Fruit fly (Drosophila melanogaster) whole organism, pupa: Measurements from ENCODE around the gene CG31115.

ENCODE experiments used
- CG10348 ChIP-seq: fragments of 200-800 bp; sonication (Bioruptor generic); IDR thresholded peaks from 2 replicates; pipeline ENCODE4 v1.3.6; 2022; ENCODE audit warnings: missing biosample characterization, missing genetic modification characterization
- CG12605 ChIP-seq: fragments of 200-800 bp; sonication (Bioruptor generic); IDR thresholded peaks from 2 replicates; pipeline ENCODE4 v1.3.6; 2022; ENCODE audit warnings: missing biosample characterization, missing genetic modification characterization
- CG14655 ChIP-seq: fragments of 200-800 bp; sonication (Bioruptor generic); optimal IDR thresholded peaks from 3 replicates; lab custom pipeline; 2017; ENCODE audit warnings: mild to moderate bottlenecking, missing biosample characterization, missing genetic modification reagents, missing genetic modification characterization
- CG17806 ChIP-seq: fragments of 200-800 bp; sonication (Bioruptor generic); optimal IDR thresholded peaks from 2 replicates; lab custom pipeline; 2018; ENCODE audit warnings: missing biosample characterization, mild to moderate bottlenecking, missing genetic modification characterization, moderate library complexity
- CG34367 ChIP-seq: fragments of 200-800 bp; sonication (Bioruptor generic); optimal IDR thresholded peaks from 2 replicates; lab custom pipeline; 2018; ENCODE audit warnings: missing biosample characterization, mild to moderate bottlenecking, missing genetic modification characterization
- CG4496 ChIP-seq: fragments of 200-800 bp; sonication (Bioruptor generic); IDR thresholded peaks from 3 replicates; pipeline ENCODE4 v1.3.6; 2022; ENCODE audit warnings: missing biosample characterization, missing genetic modification characterization
- CG9948 ChIP-seq: fragments of 200-800 bp; sonication (Bioruptor generic); optimal IDR thresholded peaks from 2 replicates; lab custom pipeline; 2018; ENCODE audit warnings: missing biosample characterization, mild to moderate bottlenecking, missing genetic modification characterization, moderate library complexity
- EcR ChIP-seq: fragments of 200-800 bp; sonication (Bioruptor generic); optimal IDR thresholded peaks from 3 replicates; lab custom pipeline; 2019; ENCODE audit warnings: missing biosample characterization, missing genetic modification characterization, mild to moderate bottlenecking, moderate library complexity, missing genetic modification reagents
- Ets98B ChIP-seq: fragments of 200-800 bp; sonication (Bioruptor generic); IDR thresholded peaks from 2 replicates; pipeline ENCODE4 v1.3.6; 2022; ENCODE audit warnings: missing biosample characterization, missing genetic modification characterization
- Pif1A ChIP-seq: fragments of 200-800 bp; sonication (Bioruptor generic); optimal IDR thresholded peaks from 3 replicates; lab custom pipeline; 2016; ENCODE audit warnings: missing biosample characterization, missing genetic modification characterization
- Snoo ChIP-seq: fragments of 200-800 bp; sonication (Bioruptor generic); optimal IDR thresholded peaks from 3 replicates; lab custom pipeline; 2017; ENCODE audit warnings: missing biosample characterization, mild to moderate bottlenecking, missing genetic modification characterization, inconsistent platforms
- fd96Ca ChIP-seq: fragments of 200-800 bp; sonication (Bioruptor generic); IDR thresholded peaks from 3 replicates; pipeline ENCODE4 v1.3.6; 2022; ENCODE audit warnings: missing biosample characterization, missing genetic modification characterization
- gl ChIP-seq: fragments of 200-800 bp; sonication (Bioruptor generic); optimal IDR thresholded peaks from 2 replicates; lab custom pipeline; 2018; ENCODE audit warnings: missing biosample characterization, mild to moderate bottlenecking, missing genetic modification characterization

- no peak for TF ChIP-seq CG17806 (tag; lab: Kevin White, UChicago)
- no peak for TF ChIP-seq Ets98B
- TF ChIP-seq EcR (GFP tag; lab: Kevin White, UChicago) = no peak
- no peak for TF ChIP-seq Pif1A (GFP tag; lab: Kevin White, UChicago)
- TF ChIP-seq gl (tag; lab: Kevin White, UChicago) = no peak
- no peak for TF ChIP-seq CG14655 (GFP tag; lab: Kevin White, UChicago)
- TF ChIP-seq CG34367 (tag; lab: Kevin White, UChicago) = no peak
- no peak for TF ChIP-seq CG12605
- no peak for TF ChIP-seq CG9948 (tag; lab: Kevin White, UChicago)
- TF ChIP-seq fd96Ca (GFP tag; lab: Robert Waterston, UW) = no peak
- no peak for TF ChIP-seq Snoo (tag; lab: Kevin White, UChicago)
- no peak for TF ChIP-seq CG10348 (GFP tag; lab: Robert Waterston, UW)
- no peak for TF ChIP-seq CG4496 (GFP tag; lab: Robert Waterston, UW)
Observed at dm6 chr3R:25049383-25049741, 12.6 kb downstream of the CG31115 start, which contains the start of gene CG11791.
